Worm (Caenorhabditis elegans) whole organism, L1 larva: ENCODE results near the gene srv-1.

Experiments used
- egl-13 ChIP-seq: sonication (generic microtip); optimal IDR thresholded peaks from 2 replicates; lab custom pipeline; 2016; ENCODE audit warnings: missing genotype, missing genetic modification reagents, missing genetic modification characterization, missing compliant biosample characterization
- fos-1 ChIP-seq: fragments of 150-350 bp; optimal IDR thresholded peaks from 2 replicates; lab custom pipeline; 2014; ENCODE audit warnings: missing biosample characterization, missing genetic modification characterization
- irx-1 ChIP-seq: sonication (generic microtip); optimal IDR thresholded peaks from 2 replicates; lab custom pipeline; 2016; ENCODE audit warnings: missing genetic modification characterization, missing compliant biosample characterization
- lin-13 ChIP-seq: fragments of 150-350 bp; optimal IDR thresholded peaks from 2 replicates; lab custom pipeline; 2014; ENCODE audit warnings: missing biosample characterization, missing genetic modification reagents, missing genetic modification characterization
- lin-39 ChIP-seq: fragments of 150-350 bp; optimal IDR thresholded peaks from 2 replicates; lab custom pipeline; 2014; ENCODE audit warnings: missing biosample characterization, missing genetic modification reagents, missing genetic modification characterization
- mdl-1 ChIP-seq, 2 experiments: fragments of 150-350 bp; optimal IDR thresholded peaks; 2 replicates each; lab custom pipeline; 2014 to 2017; ENCODE audit warnings: missing biosample characterization in 2 of 2, missing genetic modification characterization in 2 of 2, inconsistent platforms in 1 of 2
- nhr-237 ChIP-seq: fragments of 150-350 bp; optimal IDR thresholded peaks from 2 replicates; lab custom pipeline; 2014; ENCODE audit warnings: missing biosample characterization, missing genetic modification characterization
- nhr-76 ChIP-seq: sonication (generic microtip); optimal IDR thresholded peaks from 2 replicates; lab custom pipeline; 2017; ENCODE audit warnings: missing biosample characterization, missing genetic modification characterization
- pqm-1 ChIP-seq: sonication (generic microtip); optimal IDR thresholded peaks from 3 replicates; lab custom pipeline; 2017; ENCODE audit warnings: missing biosample characterization, missing genetic modification characterization
- skn-1 ChIP-seq: fragments of 150-350 bp; optimal IDR thresholded peaks from 2 replicates; lab custom pipeline; 2014; ENCODE audit warnings: missing biosample characterization, missing genetic modification characterization
- snpc-4 ChIP-seq: fragments of 150-350 bp; optimal IDR thresholded peaks from 2 replicates; lab custom pipeline; 2014; ENCODE audit warnings: missing biosample characterization, missing genetic modification characterization
- unc-62 ChIP-seq: fragments of 150-350 bp; optimal IDR thresholded peaks from 2 replicates; lab custom pipeline; 2014; ENCODE audit warnings: missing biosample characterization, missing genetic modification reagents, missing genetic modification characterization
- unc-98 ChIP-seq: fragments of 200-800 bp; sonication (Bioruptor generic); IDR thresholded peaks from 2 replicates; pipeline ENCODE4 v1.3.6; 2022; ENCODE audit warnings: missing genetic modification characterization, missing compliant biosample characterization
- ztf-11 ChIP-seq, 2 experiments: sonication (generic microtip); optimal IDR thresholded peaks; 2 replicates each; lab custom pipeline; 2016 to 2017; ENCODE audit warnings: missing genetic modification characterization in 2 of 2, missing biosample characterization in 1 of 2, missing compliant biosample characterization in 1 of 2

ce11 chrIII:6826137-6826536 is 24.0 kb upstream of the srv-1 start:
- TF ChIP-seq nhr-237 (tag; lab: Kevin White, UChicago) (no peak), egl-13 (tag; lab: Kevin White, UChicago) (no peak), mdl-1 (tag; optimal IDR thresholded peaks at IDR 0.05; lab: Kevin White, UChicago) (no peak), lin-13 (GFP tag; lab: Kevin White, UChicago) (no peak), fos-1 (tag; lab: Kevin White, UChicago) (no peak), pqm-1 (tag; lab: Kevin White, UChicago) (no peak), irx-1 (tag; lab: Kevin White, UChicago) (no peak), lin-39 (no peak), unc-62 (GFP tag; lab: Kevin White, UChicago) (no peak), ztf-11 (tag; optimal IDR thresholded peaks at IDR 0.05; lab: Kevin White, UChicago) (no peak), unc-98 (GFP tag; lab: Robert Waterston, UW) (no peak), skn-1 (tag; lab: Kevin White, UChicago) (no peak), nhr-76 (tag; lab: Kevin White, UChicago) (no peak), snpc-4 (tag; lab: Kevin White, UChicago) (no peak)
